Fruit fly (Drosophila melanogaster) whole organism: ENCODE results near the gene CG42367.

Source experiments
- CG8478 ChIP-seq: fragments of >200 bp; optimal IDR thresholded peaks from 2 replicates; lab custom pipeline; 2018; ENCODE audit warnings: inconsistent platforms
- Dll ChIP-seq: fragments of >200 bp; optimal IDR thresholded peaks from 2 replicates; lab custom pipeline; 2017
- EcR ChIP-seq, 2 experiments: fragments of >200 bp; optimal IDR thresholded peaks; 2 replicates each; lab custom pipeline; 2017; ENCODE audit warnings: missing biosample characterization in 2 of 2, missing genetic modification characterization in 2 of 2, missing genetic modification reagents in 2 of 2
- pan ChIP-seq: fragments of >200 bp; optimal IDR thresholded peaks from 2 replicates; lab custom pipeline; 2017
- psq ChIP-seq: fragments of >200 bp; optimal IDR thresholded peaks from 2 replicates; lab custom pipeline; 2017
- usp ChIP-seq: fragments of >200 bp; optimal IDR thresholded peaks from 2 replicates; lab custom pipeline; 2017; ENCODE audit warnings: missing biosample characterization, missing genetic modification characterization, mixed read lengths

Gene CG42367

DNA sequence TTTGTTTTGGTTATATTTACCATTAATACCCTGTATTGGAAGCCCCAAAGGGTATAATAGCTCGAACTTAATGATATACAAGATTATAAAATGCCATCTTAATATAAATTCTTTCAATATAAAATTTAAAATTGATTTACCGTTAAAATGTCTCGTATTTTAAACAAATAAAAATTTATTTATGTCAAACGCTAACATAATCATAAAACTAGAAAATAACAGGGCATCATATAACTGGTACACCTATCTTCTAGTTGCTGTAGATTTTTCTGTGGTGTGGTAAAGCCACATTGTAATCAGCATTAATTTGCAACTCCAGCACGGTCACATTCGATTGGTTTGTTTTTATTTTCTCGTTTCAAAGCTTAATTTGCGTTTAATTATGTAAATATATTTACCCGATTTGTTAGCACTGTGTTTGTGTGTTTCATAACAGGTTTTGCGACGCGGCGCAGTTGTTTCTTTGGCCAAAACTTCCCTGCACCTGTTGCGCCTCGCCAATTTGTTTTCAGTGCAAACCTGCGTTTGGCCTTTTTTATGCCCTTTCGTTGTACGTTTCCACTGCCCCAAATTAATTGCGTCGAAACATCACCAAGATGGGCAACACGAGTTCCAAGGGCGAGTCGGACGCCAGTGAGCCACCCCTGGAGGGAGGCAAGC lies 26.7 kb downstream of the CG42367 start, which contains the start of the genes CG4658 and CG5846:
TSS of gene CG4658 (plus strand) at position 140 of the 660 bp plus-strand sequence.
TSS of gene CG5846 (minus strand) at position 245 of the 660 bp plus-strand sequence.
- TF ChIP-seq Dll (lab: Kevin White, UChicago) (no peak), pan (lab: Kevin White, UChicago) (peak; percentile 96)

DNA sequence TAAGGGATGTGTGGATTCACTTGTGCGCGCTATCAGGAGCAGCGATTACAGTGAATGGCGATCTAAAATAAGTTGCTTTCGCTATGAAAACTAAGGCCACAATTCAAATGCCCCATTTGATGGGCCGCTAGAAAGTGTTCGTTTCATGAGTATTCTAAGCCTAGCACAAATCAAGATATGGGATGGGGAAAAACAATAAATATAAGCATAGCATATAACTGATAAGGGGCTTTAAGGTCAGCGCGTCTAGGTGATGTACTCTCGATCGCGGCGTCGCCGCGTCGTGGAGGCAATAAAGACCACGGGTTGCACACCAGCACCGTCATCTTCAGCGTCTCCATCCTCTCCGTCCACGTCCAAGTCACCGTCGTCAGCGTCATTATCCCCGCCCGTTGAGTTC lies 30.4 kb downstream of the CG42367 start:
- TF ChIP-seq EcR (GFP tag; optimal IDR thresholded peaks at IDR 0.05; lab: Kevin White, UChicago): no peak
- TF ChIP-seq usp (GFP tag; lab: Kevin White, UChicago): no peak
- no peak for TF ChIP-seq CG8478 (lab: Kevin White, UChicago)
- TF ChIP-seq pan (lab: Kevin White, UChicago): no peak
- TF ChIP-seq Dll (lab: Kevin White, UChicago): no peak
- no peak for TF ChIP-seq psq (lab: Kevin White, UChicago)

DNA sequence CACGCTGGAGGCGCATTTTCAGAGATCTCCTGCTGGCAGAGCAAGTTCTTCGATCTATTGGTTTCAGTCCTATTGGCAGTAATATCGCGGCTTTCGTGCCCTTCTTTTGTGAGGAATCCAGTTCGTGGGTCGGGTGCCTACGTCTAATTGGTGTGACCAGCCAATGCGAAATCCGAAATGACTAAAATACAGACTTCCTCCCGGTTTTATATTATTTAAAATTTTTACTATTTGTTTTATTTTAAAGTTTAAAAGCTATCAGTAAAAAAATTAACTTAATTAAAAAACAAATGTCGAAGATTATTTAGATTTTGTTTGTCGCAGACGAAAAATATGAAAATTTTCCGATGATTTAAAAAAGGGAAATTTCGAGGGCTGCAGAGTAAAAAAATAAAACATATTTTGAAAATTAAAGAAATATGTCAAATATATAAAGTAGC lies 33.2 kb downstream of the CG42367 start, which contains the start of gene CG5850:
TSS of gene CG5850 (minus strand) at position 347 of the 440 bp plus-strand sequence.
- TF ChIP-seq EcR (GFP tag; optimal IDR thresholded peaks at IDR 0.05; lab: Kevin White, UChicago): no peak
- no peak for TF ChIP-seq usp (GFP tag; lab: Kevin White, UChicago)
- TF ChIP-seq psq (lab: Kevin White, UChicago): no peak
- TF ChIP-seq pan (lab: Kevin White, UChicago): no peak
- TF ChIP-seq CG8478 (lab: Kevin White, UChicago): no peak
- TF ChIP-seq Dll (lab: Kevin White, UChicago): no peak

DNA sequence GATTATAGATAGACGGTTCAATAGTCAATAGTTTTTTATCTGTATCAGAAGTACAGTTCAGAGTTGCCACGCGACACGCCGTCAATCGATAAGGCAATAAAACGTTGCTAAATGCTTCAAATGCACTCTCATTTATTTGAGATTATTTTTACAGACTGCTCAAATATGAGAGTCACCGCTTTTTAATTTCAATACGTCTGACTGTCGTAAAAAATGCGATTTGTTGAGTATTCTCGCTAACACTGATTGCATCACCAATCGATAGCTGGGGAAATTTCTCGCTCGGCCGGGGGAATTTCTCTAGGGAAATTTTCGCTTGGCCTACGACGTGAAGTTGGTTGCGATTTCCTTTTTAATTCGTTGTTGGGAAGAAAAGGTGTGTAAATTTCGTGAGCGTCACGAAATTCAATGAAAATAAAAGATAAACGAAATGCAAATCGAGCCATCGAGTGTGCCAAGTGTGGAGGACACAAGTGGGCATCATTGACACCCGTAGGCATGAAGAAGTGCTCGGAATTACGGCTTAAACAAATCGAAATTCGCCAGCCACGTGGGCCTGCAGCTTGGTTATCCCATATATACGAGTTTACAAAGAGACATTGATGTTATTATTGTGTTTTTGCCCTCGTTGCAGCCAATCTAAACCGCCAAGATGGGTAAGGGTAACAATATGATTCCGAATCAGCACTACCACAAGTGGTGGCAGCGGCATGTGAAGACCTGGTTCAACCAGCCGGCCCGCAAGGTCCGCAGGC lies 36.8 kb downstream of the CG42367 start, which contains the start of the genes Dref and RpL13:
TSS of gene Dref (minus strand) at position 247 of the 755 bp plus-strand sequence.
TSS of gene RpL13 (plus strand) at position 331 of the 755 bp plus-strand sequence.
- TF ChIP-seq pan (lab: Kevin White, UChicago) (no peak), psq (lab: Kevin White, UChicago) (no peak), CG8478 (lab: Kevin White, UChicago) (no peak), Dll (lab: Kevin White, UChicago) (no peak), usp (GFP tag; lab: Kevin White, UChicago) (no peak), EcR (GFP tag; optimal IDR thresholded peaks at IDR 0.05; lab: Kevin White, UChicago) (no peak)

DNA sequence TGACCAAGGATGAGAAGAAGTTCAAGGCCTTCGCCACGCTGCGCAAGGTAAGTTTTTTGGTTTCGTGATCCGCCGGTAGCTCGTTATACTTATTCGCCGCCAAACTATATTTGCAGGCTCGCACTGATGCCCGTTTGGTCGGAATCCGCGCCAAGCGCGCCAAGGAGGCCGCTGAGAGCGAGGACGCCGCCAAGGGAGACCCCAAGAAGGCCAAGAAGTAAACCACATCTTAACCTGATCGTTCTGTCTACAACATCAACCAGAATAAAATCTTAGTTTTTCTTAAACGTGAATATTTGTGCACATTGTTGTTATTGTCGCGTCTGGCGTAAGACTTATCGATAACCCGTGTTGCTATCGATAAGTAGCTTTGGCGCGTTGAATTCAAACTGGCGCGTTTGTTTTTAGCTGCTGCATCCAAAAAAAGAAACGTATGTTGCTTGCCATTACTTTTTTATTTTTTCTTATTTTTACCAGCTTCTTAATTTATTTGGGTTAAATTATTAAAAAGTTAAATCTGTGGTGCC lies 37.9 kb downstream of the CG42367 start:
- no peak for TF ChIP-seq CG8478 (lab: Kevin White, UChicago)

DNA sequence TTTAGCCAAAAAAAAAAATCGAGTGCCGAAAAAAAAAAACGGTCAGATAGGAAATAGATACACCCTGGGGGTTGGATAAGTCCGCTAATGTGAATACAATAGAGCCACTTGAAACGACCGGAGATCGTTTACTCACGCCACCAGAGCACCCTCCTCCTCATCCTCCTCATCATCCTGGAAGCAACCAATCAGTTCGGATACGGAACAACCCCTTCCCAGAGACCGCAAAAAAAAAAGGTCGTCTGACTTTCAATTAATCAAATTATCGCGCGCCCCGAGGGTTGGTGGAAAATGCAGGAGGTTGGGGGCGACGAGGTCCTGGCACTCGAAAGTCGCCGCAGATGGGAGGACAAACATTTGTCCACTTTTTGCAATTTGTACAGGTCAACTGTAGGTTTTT lies 42.2 kb downstream of the CG42367 start:
- TF ChIP-seq CG8478 (lab: Kevin White, UChicago): no peak
- no peak for TF ChIP-seq usp (GFP tag; lab: Kevin White, UChicago)
- TF ChIP-seq psq (lab: Kevin White, UChicago): no peak
- TF ChIP-seq pan (lab: Kevin White, UChicago): no peak
- TF ChIP-seq EcR (GFP tag; optimal IDR thresholded peaks at IDR 0.05; lab: Kevin White, UChicago): no peak
- TF ChIP-seq Dll (lab: Kevin White, UChicago): no peak
